Worm (Caenorhabditis elegans): Measurements from ENCODE around the gene bnc-1.

bnc-1 gene

DNA sequence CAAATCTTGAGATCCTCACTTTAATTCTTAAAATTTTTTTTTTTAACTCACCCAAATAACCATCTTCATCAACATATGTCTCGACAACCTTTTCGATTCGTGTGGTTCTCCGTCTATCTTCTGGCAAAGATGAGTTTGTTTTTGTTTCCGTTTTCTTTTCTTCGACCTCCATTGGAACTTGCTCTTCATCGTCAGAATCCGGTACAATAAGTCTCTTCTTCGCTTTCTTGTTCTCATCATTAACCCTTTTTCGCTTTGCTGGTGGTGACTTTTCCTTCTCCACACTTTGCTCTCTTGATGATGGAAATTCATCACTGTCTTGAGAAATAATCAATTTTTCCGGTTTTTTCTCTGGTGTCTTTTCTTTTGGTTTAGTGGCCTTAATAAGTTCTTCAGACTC lies 39.2 kb upstream of the bnc-1 start:
- no peak for TF ChIP-seq nfyb-1 (GFP tag; IDR thresholded peaks at IDR 0.05)
- no peak for TF ChIP-seq ceh-91 (GFP tag; IDR thresholded peaks at IDR 0.05)
- no peak for TF ChIP-seq F22D6.2 (tag; optimal IDR thresholded peaks at IDR 0.05)
- TF ChIP-seq sea-2 (GFP tag; IDR thresholded peaks at IDR 0.05), result no peak
- TF ChIP-seq nhr-80 (tag; optimal IDR thresholded peaks at IDR 0.05), result no peak
- TF ChIP-seq B0035.1 (tag; optimal IDR thresholded peaks at IDR 0.05), result no peak
- TF ChIP-seq F52B5.7 (tag; optimal IDR thresholded peaks at IDR 0.05), result no peak
- no peak for TF ChIP-seq lin-26 (GFP tag; IDR thresholded peaks at IDR 0.05)
- no peak for TF ChIP-seq rec-8 (tag; optimal IDR thresholded peaks at IDR 0.05)
- no peak for TF ChIP-seq madf-10 (tag; optimal IDR thresholded peaks at IDR 0.05)
- TF ChIP-seq die-1 (tag; optimal IDR thresholded peaks at IDR 0.05), result no peak
- TF ChIP-seq attf-5 (GFP tag; optimal IDR thresholded peaks at IDR 0.05), result no peak
- no peak for TF ChIP-seq D2030.7 (GFP tag; IDR thresholded peaks at IDR 0.05)
- no peak for TF ChIP-seq lin-35 (GFP tag; optimal IDR thresholded peaks at IDR 0.05)
- TF ChIP-seq F33H1.4 (GFP tag; IDR thresholded peaks at IDR 0.05), result no peak
- no peak for TF ChIP-seq Y56A3A.18 (GFP tag; IDR thresholded peaks at IDR 0.05)
- no peak for TF ChIP-seq akir-1 (GFP tag; optimal IDR thresholded peaks at IDR 0.05)

DNA sequence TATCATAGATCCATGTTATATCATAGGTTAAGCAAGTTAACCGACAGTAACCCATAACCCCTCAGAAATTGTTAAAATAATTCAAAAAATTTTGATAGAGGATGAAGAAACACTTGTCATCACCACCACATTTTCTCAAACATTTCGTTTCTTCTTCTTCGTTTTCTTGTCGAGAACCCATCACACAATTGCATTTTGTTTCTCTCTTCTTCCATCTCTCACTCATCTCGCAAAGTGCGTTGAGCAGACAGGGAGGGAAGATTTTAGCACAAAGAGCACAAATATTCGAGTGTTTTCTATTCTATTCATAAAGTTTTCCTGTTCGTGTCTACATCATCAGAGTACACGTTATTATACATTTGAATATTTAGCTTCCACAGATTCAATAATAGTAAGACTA lies 37.6 kb upstream of the bnc-1 start:
- TF ChIP-seq hmg-1.2 (GFP tag; IDR thresholded peaks at IDR 0.05), result no peak
- no peak for TF ChIP-seq dpl-1 (GFP tag; optimal IDR thresholded peaks at IDR 0.05)
- TF ChIP-seq ztf-6 (GFP tag; IDR thresholded peaks at IDR 0.05), result no peak
- TF ChIP-seq snpc-1.3 (tag; optimal IDR thresholded peaks at IDR 0.05; ENCODE audit: insufficient read depth), result peak; percentile 32
- no peak for TF ChIP-seq snpc-4 (GFP tag; optimal IDR thresholded peaks at IDR 0.05)
- no peak for TF ChIP-seq snpc-4 (tag; optimal IDR thresholded peaks at IDR 0.05)
- TF ChIP-seq hrde-1 (tag; optimal IDR thresholded peaks at IDR 0.05; ENCODE audit: borderline replicate concordance), result no peak
- no peak for TF ChIP-seq F37B4.10 (GFP tag; IDR thresholded peaks at IDR 0.05)
- peak; percentile 67 for TF ChIP-seq hsf-1 (GFP tag; IDR thresholded peaks at IDR 0.05)
- no peak for TF ChIP-seq gei-17 (GFP tag; optimal IDR thresholded peaks at IDR 0.05)
- TF ChIP-seq ekl-4 (GFP tag; IDR thresholded peaks at IDR 0.05), result peak; percentile 62; the same call in 1 of the 2 replicates
- no peak for TF ChIP-seq sdz-38 (tag; optimal IDR thresholded peaks at IDR 0.05)
- no peak for TF ChIP-seq C06A6.2 (GFP tag; conservative IDR thresholded peaks at IDR 0.05)
- TF ChIP-seq D2030.7 (GFP tag; IDR thresholded peaks at IDR 0.05), result no peak
- TF ChIP-seq B0336.3 (GFP tag; IDR thresholded peaks at IDR 0.05), result 0 out of 2 replicates have a peak, but pooled peaks have one; percentile 10
- peak; percentile 48 for TF ChIP-seq ceh-27 (GFP tag; optimal IDR thresholded peaks at IDR 0.05)
- TF ChIP-seq ceh-100 (GFP tag; IDR thresholded peaks at IDR 0.05), result no peak
- no peak for TF ChIP-seq ceh-91 (GFP tag; IDR thresholded peaks at IDR 0.05)
- TF ChIP-seq F52B5.7 (tag; optimal IDR thresholded peaks at IDR 0.05), result no peak
- 0 out of 2 replicates have a peak, but pooled peaks have one; percentile 44 for TF ChIP-seq nfyb-1 (GFP tag; IDR thresholded peaks at IDR 0.05)
- no peak for TF ChIP-seq hlh-12 (tag; optimal IDR thresholded peaks at IDR 0.05)
- no peak for TF ChIP-seq ztf-3 (GFP tag; optimal IDR thresholded peaks at IDR 0.05)
- 0 out of 2 replicates have a peak, but pooled peaks have one; percentile 7 for TF ChIP-seq madf-6 (GFP tag; IDR thresholded peaks at IDR 0.05)
- no peak for TF ChIP-seq nhr-27 (tag; optimal IDR thresholded peaks at IDR 0.05)
- TF ChIP-seq unc-130 (GFP tag; optimal IDR thresholded peaks at IDR 0.05), result no peak
- TF ChIP-seq dpff-1 (tag; optimal IDR thresholded peaks at IDR 0.05), result no peak
- TF ChIP-seq Y95B8A.8 (GFP tag; IDR thresholded peaks at IDR 0.05), result no peak
- no peak for TF ChIP-seq F33H1.4 (GFP tag; IDR thresholded peaks at IDR 0.05)
- TF ChIP-seq attf-3 (GFP tag; conservative IDR thresholded peaks at IDR 0.05), result peak; percentile 43; the same call in 1 of the 2 replicates

Data from whole organism, young adult.